Fruit fly (Drosophila melanogaster) whole organism: ENCODE data around the gene MsrA.

Experiments
- CG8478 ChIP-seq: fragments of >200 bp; optimal IDR thresholded peaks from 2 replicates; lab custom pipeline; 2018; ENCODE audit warnings: inconsistent platforms
- Dll ChIP-seq: fragments of >200 bp; optimal IDR thresholded peaks from 2 replicates; lab custom pipeline; 2017
- EcR ChIP-seq, 2 experiments: fragments of >200 bp; optimal IDR thresholded peaks; 2 replicates each; lab custom pipeline; 2017; ENCODE audit warnings: missing biosample characterization in 2 of 2, missing genetic modification characterization in 2 of 2, missing genetic modification reagents in 2 of 2
- pan ChIP-seq: fragments of >200 bp; optimal IDR thresholded peaks from 2 replicates; lab custom pipeline; 2017
- psq ChIP-seq: fragments of >200 bp; optimal IDR thresholded peaks from 2 replicates; lab custom pipeline; 2017
- usp ChIP-seq: fragments of >200 bp; optimal IDR thresholded peaks from 2 replicates; lab custom pipeline; 2017; ENCODE audit warnings: missing biosample characterization, missing genetic modification characterization, mixed read lengths

MsrA gene

dm6 chr3L:15510787-15511186 lies at the start of gene MsrA:
TSS of gene MsrA (plus strand) at chr3L:15511052.
- TF ChIP-seq usp (no peak), psq (no peak), EcR (GFP tag; optimal IDR thresholded peaks at IDR 0.05; lab: Kevin White, UChicago) (no peak), Dll (no peak), CG8478 (lab: Kevin White, UChicago) (no peak), pan (no peak)

dm6 chr3L:15474010-15474409 lies 36.8 kb upstream of the MsrA start, which contains the start of gene cocoon:
TSS of gene cocoon (minus strand) at chr3L:15474110.
- no peak for TF ChIP-seq Dll
- no peak for TF ChIP-seq pan
- no peak for TF ChIP-seq CG8478 (lab: Kevin White, UChicago)
- no peak for TF ChIP-seq EcR (GFP tag; optimal IDR thresholded peaks at IDR 0.05; lab: Kevin White, UChicago)
- no peak for TF ChIP-seq psq
- no peak for TF ChIP-seq usp

- TF ChIP-seq pan: no peak
- TF ChIP-seq EcR (GFP tag; optimal IDR thresholded peaks at IDR 0.05; lab: Kevin White, UChicago): no peak
- TF ChIP-seq usp: no peak
- no peak for TF ChIP-seq Dll
Measured at dm6 chr3L:15485302-15485701, 25.6 kb upstream of the MsrA start, which contains the start of gene Ran-like. TSS of gene Ran-like (minus strand) at chr3L:15485402.

- TF ChIP-seq psq: no peak
- no peak for TF ChIP-seq usp
- no peak for TF ChIP-seq pan
- TF ChIP-seq Dll: no peak
- TF ChIP-seq CG8478 (lab: Kevin White, UChicago): no peak
- no peak for TF ChIP-seq EcR (GFP tag; optimal IDR thresholded peaks at IDR 0.05; lab: Kevin White, UChicago)
Measured at dm6 chr3L:15493886-15494598, 16.8 kb upstream of the MsrA start.

dm6 chr3L:15494599-15495271 lies 16.1 kb upstream of the MsrA start:
- no peak for TF ChIP-seq Dll
- TF ChIP-seq psq: no peak
- TF ChIP-seq pan: no peak
- no peak for TF ChIP-seq CG8478 (lab: Kevin White, UChicago)
- no peak for TF ChIP-seq EcR (GFP tag; optimal IDR thresholded peaks at IDR 0.05; lab: Kevin White, UChicago)
- TF ChIP-seq usp: no peak

dm6 chr3L:15495449-15495848 lies 15.4 kb upstream of the MsrA start, which contains the start of gene CG12355:
TSS of gene CG12355 (minus strand) at chr3L:15495549.
- no peak for TF ChIP-seq EcR (GFP tag; optimal IDR thresholded peaks at IDR 0.05; lab: Kevin White, UChicago)
- no peak for TF ChIP-seq Dll
- no peak for TF ChIP-seq CG8478 (lab: Kevin White, UChicago)

- TF ChIP-seq CG8478 (lab: Kevin White, UChicago) (no peak), Dll (no peak), usp (no peak), EcR (GFP tag; optimal IDR thresholded peaks at IDR 0.05; lab: Kevin White, UChicago) (no peak), pan (no peak), psq (no peak)
Measured at dm6 chr3L:15496274-15496673, 14.6 kb upstream of the MsrA start, which contains the start of gene CG13455. TSS of gene CG13455 (plus strand) at chr3L:15496574.

dm6 chr3L:15497902-15498301 lies 12.9 kb upstream of the MsrA start, which contains the start of gene CG7276:
TSS of gene CG7276 (plus strand) at chr3L:15498202.
- TF ChIP-seq EcR (GFP tag; optimal IDR thresholded peaks at IDR 0.05; lab: Kevin White, UChicago) (no peak), CG8478 (lab: Kevin White, UChicago) (no peak), usp (no peak), psq (no peak), pan (no peak), Dll (no peak)

dm6 chr3L:15498745-15499144 lies 12.1 kb upstream of the MsrA start, which contains the start of gene CG7275:
TSS of gene CG7275 (plus strand) at chr3L:15498959.
- TF ChIP-seq pan: no peak
- no peak for TF ChIP-seq EcR (GFP tag; optimal IDR thresholded peaks at IDR 0.05; lab: Kevin White, UChicago)
- TF ChIP-seq usp: no peak
- TF ChIP-seq psq: no peak
- TF ChIP-seq Dll: no peak
- no peak for TF ChIP-seq CG8478 (lab: Kevin White, UChicago)

dm6 chr3L:15500813-15501645 lies 9.8 kb upstream of the MsrA start, which contains the start of gene CG7272:
TSS of gene CG7272 (plus strand) at chr3L:15500938.
- TF ChIP-seq CG8478 (lab: Kevin White, UChicago) (no peak), Dll (no peak), EcR (GFP tag; optimal IDR thresholded peaks at IDR 0.05; lab: Kevin White, UChicago) (no peak), pan (no peak), psq (no peak), usp (no peak)

- TF ChIP-seq psq: no peak
- TF ChIP-seq usp: no peak
- TF ChIP-seq Dll: no peak
- TF ChIP-seq pan: no peak
- TF ChIP-seq EcR (GFP tag; optimal IDR thresholded peaks at IDR 0.05; lab: Kevin White, UChicago): no peak
- TF ChIP-seq CG8478 (lab: Kevin White, UChicago): no peak
Measured at dm6 chr3L:15501646-15501972, 9.2 kb upstream of the MsrA start.

dm6 chr3L:15502256-15502655 lies 8.6 kb upstream of the MsrA start:
- TF ChIP-seq pan: no peak
- TF ChIP-seq psq: no peak
- TF ChIP-seq Dll: no peak
- no peak for TF ChIP-seq CG8478 (lab: Kevin White, UChicago)
- no peak for TF ChIP-seq EcR (GFP tag; optimal IDR thresholded peaks at IDR 0.05; lab: Kevin White, UChicago)
